Worm (Caenorhabditis elegans) whole organism, L3 larva: Measurements from ENCODE around the gene F10G7.5.

ENCODE experiments used
- aly-2 ChIP-seq: fragments of 150-350 bp; optimal IDR thresholded peaks from 2 replicates; lab custom pipeline; 2014; ENCODE audit warnings: missing biosample characterization, missing genetic modification characterization
- ceh-28 ChIP-seq: fragments of 150-350 bp; optimal IDR thresholded peaks from 2 replicates; lab custom pipeline; 2014; ENCODE audit warnings: missing biosample characterization, missing genetic modification reagents, missing genetic modification characterization
- ceh-82 ChIP-seq: fragments of 150-350 bp; optimal IDR thresholded peaks from 2 replicates; lab custom pipeline; 2014; ENCODE audit warnings: missing biosample characterization, missing genetic modification characterization
- egl-27 ChIP-seq: sonication (generic microtip); optimal IDR thresholded peaks from 4 replicates; lab custom pipeline; 2017; ENCODE audit warnings: missing biosample characterization, missing genetic modification reagents, missing genetic modification characterization
- egl-5 ChIP-seq: fragments of 150-350 bp; optimal IDR thresholded peaks from 2 replicates; lab custom pipeline; 2017; ENCODE audit warnings: missing biosample characterization, missing genetic modification reagents, missing genetic modification characterization, inconsistent platforms
- jun-1 ChIP-seq: fragments of 150-350 bp; optimal IDR thresholded peaks from 2 replicates; lab custom pipeline; 2014; ENCODE audit warnings: missing biosample characterization, missing genetic modification reagents, missing genetic modification characterization
- lin-39 ChIP-seq: fragments of 150-350 bp; optimal IDR thresholded peaks from 2 replicates; lab custom pipeline; 2018; ENCODE audit warnings: missing biosample characterization, missing genetic modification reagents, missing genetic modification characterization
- mdl-1 ChIP-seq: fragments of 150-350 bp; optimal IDR thresholded peaks from 2 replicates; lab custom pipeline; 2014; ENCODE audit warnings: missing biosample characterization, missing genetic modification characterization
- nhr-28 ChIP-seq: fragments of 150-350 bp; optimal IDR thresholded peaks from 2 replicates; lab custom pipeline; 2014; ENCODE audit warnings: missing biosample characterization, missing genetic modification characterization
- nhr-76 ChIP-seq: fragments of 150-350 bp; sonication (generic microtip); optimal IDR thresholded peaks from 5 replicates; lab custom pipeline; 2014; ENCODE audit warnings: missing biosample characterization, missing genetic modification characterization
- unc-62 ChIP-seq: fragments of 150-350 bp; sonication (generic microtip); optimal IDR thresholded peaks from 4 replicates; lab custom pipeline; 2014; ENCODE audit warnings: missing biosample characterization, missing genetic modification reagents, missing genetic modification characterization
- zag-1 ChIP-seq: fragments of 150-350 bp; optimal IDR thresholded peaks from 2 replicates; lab custom pipeline; 2014; ENCODE audit warnings: missing biosample characterization, missing genetic modification characterization

DNA sequence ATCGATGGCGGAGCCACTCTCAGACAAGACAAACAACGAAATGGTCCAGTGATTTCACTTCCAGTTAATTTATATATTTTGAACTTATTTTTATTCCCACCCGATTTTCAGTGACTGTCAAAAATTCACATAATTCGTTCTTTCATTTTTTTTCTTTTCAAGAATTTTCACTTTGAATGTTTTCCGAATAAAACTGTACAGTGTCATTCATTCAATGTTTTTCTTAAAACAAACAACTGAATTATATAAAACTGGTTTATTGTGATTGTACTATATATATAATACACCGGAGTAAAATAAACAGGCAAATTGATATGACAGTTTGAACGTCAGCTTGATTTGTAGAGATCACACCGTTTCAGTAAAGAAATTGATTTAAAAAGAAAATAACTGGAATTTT, 9.8 kb downstream of the F10G7.5 start:
- no peak for TF ChIP-seq aly-2 (tag; lab: Kevin White, UChicago)
- no peak for TF ChIP-seq nhr-76 (tag; lab: Kevin White, UChicago)
- TF ChIP-seq lin-39 (tag; lab: Kevin White, UChicago), result no peak
- TF ChIP-seq jun-1, result no peak
- TF ChIP-seq egl-27 (tag; lab: Kevin White, UChicago), result no peak
- no peak for TF ChIP-seq ceh-82
- no peak for TF ChIP-seq unc-62 (GFP tag; lab: Kevin White, UChicago)
- no peak for TF ChIP-seq zag-1 (tag; lab: Kevin White, UChicago)
- no peak for TF ChIP-seq ceh-28 (tag; lab: Kevin White, UChicago)
- no peak for TF ChIP-seq nhr-28 (tag; lab: Kevin White, UChicago)
- no peak for TF ChIP-seq mdl-1 (tag; lab: Kevin White, UChicago)
- TF ChIP-seq egl-5 (tag; lab: Kevin White, UChicago), result no peak
